Worm (Caenorhabditis elegans) whole organism, L4 larva: Measurements from ENCODE around the gene fbxb-57.

Experiments used
- ama-1 ChIP-seq: fragments of 150-350 bp; optimal IDR thresholded peaks from 2 replicates; lab custom pipeline; 2014; ENCODE audit warnings: inconsistent platforms, mixed read lengths
- ceh-28 ChIP-seq: fragments of 150-350 bp; optimal IDR thresholded peaks from 2 replicates; lab custom pipeline; 2014; ENCODE audit warnings: missing biosample characterization, missing genetic modification reagents, missing genetic modification characterization
- lin-13 ChIP-seq: fragments of 150-350 bp; optimal IDR thresholded peaks from 2 replicates; lab custom pipeline; 2014; ENCODE audit warnings: missing biosample characterization, missing genetic modification reagents, missing genetic modification characterization
- lsy-2 ChIP-seq, 2 experiments: fragments of 150-350 bp in 1 of 2; sonication (generic microtip) in 1 of 2; optimal IDR thresholded peaks; 2 replicates each; lab custom pipeline; 2014 to 2017; ENCODE audit warnings: missing biosample characterization in 2 of 2, missing genetic modification characterization in 2 of 2
- skn-1 ChIP-seq: fragments of 150-350 bp; optimal IDR thresholded peaks from 2 replicates; lab custom pipeline; 2014; ENCODE audit warnings: missing biosample characterization, missing genetic modification characterization

- TF ChIP-seq ceh-28 (no peak), skn-1 (tag; lab: Kevin White, UChicago) (no peak), lsy-2 (tag; optimal IDR thresholded peaks at IDR 0.05; lab: Kevin White, UChicago) (no peak), lin-13 (GFP tag; lab: Kevin White, UChicago) (no peak), ama-1 (lab: Kevin White, UChicago) (no peak)
Measured at ce11 chrV:19251844-19252243, 36.7 kb upstream of the fbxb-57 start, which contains the start of gene F21D9.11.
